Worm (Caenorhabditis elegans) whole organism, young adult: ENCODE measurements around the gene ani-3.

Experiments used
- ceh-79 ChIP-seq: sonication (generic microtip); optimal IDR thresholded peaks from 2 replicates; lab custom pipeline; 2017; ENCODE audit warnings: mild to moderate bottlenecking, missing genetic modification characterization, missing compliant biosample characterization
- chd-7 ChIP-seq: sonication (generic microtip); optimal IDR thresholded peaks from 2 replicates; lab custom pipeline; 2016; ENCODE audit warnings: mild to moderate bottlenecking, missing genetic modification characterization, moderate library complexity, missing compliant biosample characterization
- dpff-1 ChIP-seq: sonication (generic microtip); optimal IDR thresholded peaks from 2 replicates; lab custom pipeline; 2017; ENCODE audit warnings: mild to moderate bottlenecking, missing genetic modification characterization, missing compliant biosample characterization
- him-1 ChIP-seq: sonication (generic microtip); optimal IDR thresholded peaks from 2 replicates; lab custom pipeline; 2016; ENCODE audit warnings: missing genotype, missing genetic modification reagents, missing genetic modification characterization, missing compliant biosample characterization
- hlh-26 ChIP-seq: fragments of 200-800 bp; sonication (Bioruptor generic); conservative IDR thresholded peaks from 2 replicates; pipeline ENCODE4 v1.3.6; 2022; ENCODE audit warnings: missing genetic modification reagents, missing genetic modification characterization, missing compliant biosample characterization
- madf-10 ChIP-seq: sonication (generic microtip); optimal IDR thresholded peaks from 2 replicates; lab custom pipeline; 2016; ENCODE audit warnings: mild to moderate bottlenecking, missing genetic modification characterization, missing compliant biosample characterization
- nfya-1 ChIP-seq: sonication (generic microtip); optimal IDR thresholded peaks from 2 replicates; lab custom pipeline; 2017; ENCODE audit warnings: antibody characterized with exemption, missing compliant biosample characterization, missing genetic modification characterization, borderline replicate concordance; ENCODE audit not compliant: insufficient read depth
- sdz-38 ChIP-seq: sonication (generic microtip); optimal IDR thresholded peaks from 2 replicates; lab custom pipeline; 2016; ENCODE audit warnings: missing genotype, missing genetic modification characterization, missing compliant biosample characterization
- snpc-4 ChIP-seq, 5 experiments: fragments of 150-350 bp in 1 of 5; sonication (generic microtip) in 4 of 5; optimal IDR thresholded peaks; 2 replicates each; lab custom pipeline; 2014 to 2018; ENCODE audit warnings: missing genetic modification characterization in 5 of 5, missing biosample characterization in 3 of 5, antibody characterized with exemption in 2 of 5, mild to moderate bottlenecking in 2 of 5, missing compliant biosample characterization in 2 of 5, missing genotype in 2 of 5, moderate library complexity in 2 of 5, missing genetic modification reagents in 1 of 5
- ztf-26 ChIP-seq: sonication (generic microtip); optimal IDR thresholded peaks from 2 replicates; lab custom pipeline; 2017; ENCODE audit warnings: missing genetic modification characterization, missing compliant biosample characterization

- TF ChIP-seq chd-7 (tag; lab: Kevin White, UChicago), result no peak
- TF ChIP-seq ceh-79 (tag; lab: Kevin White, UChicago), result no peak
- no peak for TF ChIP-seq him-1
- TF ChIP-seq dpff-1 (tag; lab: Kevin White, UChicago), result no peak
- no peak for TF ChIP-seq nfya-1 (tag; lab: Kevin White, UChicago)
- no peak for TF ChIP-seq snpc-4 (GFP tag; optimal IDR thresholded peaks at IDR 0.05; lab: Kevin White, UChicago)
- TF ChIP-seq snpc-4 (tag; optimal IDR thresholded peaks at IDR 0.05; lab: Kevin White, UChicago), result no peak
- no peak for TF ChIP-seq hlh-26 (GFP tag; lab: Robert Waterston, UW)
- TF ChIP-seq sdz-38 (tag; lab: Kevin White, UChicago), result no peak
- TF ChIP-seq ztf-26, result no peak
- no peak for TF ChIP-seq madf-10 (tag; lab: Kevin White, UChicago)
Measured at ce11 chrV:19743305-19743704, 45.8 kb downstream of the ani-3 start, which contains the start of gene W04E12.4.
